Fruit fly (Drosophila melanogaster): ENCODE results near the gene CG15478.
A peak's percentile ranks its signal among the peaks of the same experiment; 100 is the strongest.

CG15478 gene

dm6 chrX:7686071-7686470 lies 31.7 kb downstream of the CG15478 start:
- no peak for TF ChIP-seq fd85E (GFP tag; optimal IDR thresholded peaks at IDR 0.05)
- TF ChIP-seq CG3919 (GFP tag; optimal IDR thresholded peaks at IDR 0.05): no peak
- no peak for TF ChIP-seq CG6276 (GFP tag; optimal IDR thresholded peaks at IDR 0.05)
- TF ChIP-seq Hr4 (GFP tag; optimal IDR thresholded peaks at IDR 0.05): no peak
- TF ChIP-seq svp (GFP tag): no peak

DNA sequence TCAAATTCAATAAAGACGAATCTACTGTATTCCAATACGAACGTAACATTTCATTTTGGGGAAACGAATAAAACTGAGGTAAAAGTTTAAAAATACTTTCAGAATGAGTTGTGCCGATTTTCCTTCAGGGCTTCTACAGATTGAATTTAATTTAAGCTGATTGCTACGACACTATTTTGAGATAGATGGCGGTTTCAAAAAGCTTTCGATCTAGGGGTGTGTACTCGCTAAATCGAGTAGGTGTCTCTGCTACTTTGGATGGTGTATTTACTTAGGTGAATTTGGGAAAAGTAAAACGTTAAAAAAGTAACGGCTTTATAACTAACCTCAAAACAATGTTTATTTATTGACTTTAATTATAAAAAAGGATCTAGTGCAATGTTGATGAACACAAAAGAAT lies 38.9 kb downstream of the CG15478 start:
- no peak for TF ChIP-seq lz (GFP tag; optimal IDR thresholded peaks at IDR 0.05)
- no peak for TF ChIP-seq CG34406 (GFP tag; optimal IDR thresholded peaks at IDR 0.05)
- no peak for TF ChIP-seq pdm3 (GFP tag; optimal IDR thresholded peaks at IDR 0.05)
- TF ChIP-seq Hr39 (GFP tag; optimal IDR thresholded peaks at IDR 0.05): no peak
- no peak for TF ChIP-seq CG9139 (GFP tag; optimal IDR thresholded peaks at IDR 0.05)
- TF ChIP-seq CG6792 (GFP tag; optimal IDR thresholded peaks at IDR 0.05): no peak
- no peak for TF ChIP-seq CG7368 (GFP tag; optimal IDR thresholded peaks at IDR 0.05)
- TF ChIP-seq fd85E (GFP tag; optimal IDR thresholded peaks at IDR 0.05): no peak
- TF ChIP-seq CG8119 (GFP tag; IDR thresholded peaks at IDR 0.05): no peak
- no peak for TF ChIP-seq CG10631 (GFP tag; optimal IDR thresholded peaks at IDR 0.05)
- no peak for TF ChIP-seq salr (GFP tag; optimal IDR thresholded peaks at IDR 0.05)
- TF ChIP-seq net (GFP tag; optimal IDR thresholded peaks at IDR 0.05): no peak
- no peak for TF ChIP-seq Hr4 (GFP tag; optimal IDR thresholded peaks at IDR 0.05)
- TF ChIP-seq acj6 (GFP tag; optimal IDR thresholded peaks at IDR 0.05): no peak
- TF ChIP-seq CG6854 (GFP tag; optimal IDR thresholded peaks at IDR 0.05): no peak

DNA sequence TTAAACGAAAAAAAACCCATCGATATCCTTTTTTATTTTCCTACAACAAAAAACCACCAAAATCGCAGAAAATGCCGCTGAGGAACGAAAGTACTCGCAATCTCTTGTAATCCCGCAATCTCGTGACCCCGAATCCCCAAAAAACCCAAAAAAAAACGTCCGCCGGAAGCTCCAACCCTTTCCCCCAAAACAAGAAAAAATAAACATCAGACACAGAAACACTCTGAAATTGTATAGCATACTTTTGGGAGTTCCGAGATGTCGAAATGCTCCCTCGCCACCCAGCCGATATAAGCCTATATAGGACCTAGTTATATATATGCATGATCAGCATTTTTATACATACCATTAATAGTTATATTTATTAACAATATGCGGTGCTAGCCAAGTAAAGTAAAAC lies 40.9 kb downstream of the CG15478 start:
- TF ChIP-seq achi (GFP tag; optimal IDR thresholded peaks at IDR 0.05) (no peak), Ets96B (tag; optimal IDR thresholded peaks at IDR 0.05) (no peak), Eip78C (GFP tag) (peak; percentile 18)

DNA sequence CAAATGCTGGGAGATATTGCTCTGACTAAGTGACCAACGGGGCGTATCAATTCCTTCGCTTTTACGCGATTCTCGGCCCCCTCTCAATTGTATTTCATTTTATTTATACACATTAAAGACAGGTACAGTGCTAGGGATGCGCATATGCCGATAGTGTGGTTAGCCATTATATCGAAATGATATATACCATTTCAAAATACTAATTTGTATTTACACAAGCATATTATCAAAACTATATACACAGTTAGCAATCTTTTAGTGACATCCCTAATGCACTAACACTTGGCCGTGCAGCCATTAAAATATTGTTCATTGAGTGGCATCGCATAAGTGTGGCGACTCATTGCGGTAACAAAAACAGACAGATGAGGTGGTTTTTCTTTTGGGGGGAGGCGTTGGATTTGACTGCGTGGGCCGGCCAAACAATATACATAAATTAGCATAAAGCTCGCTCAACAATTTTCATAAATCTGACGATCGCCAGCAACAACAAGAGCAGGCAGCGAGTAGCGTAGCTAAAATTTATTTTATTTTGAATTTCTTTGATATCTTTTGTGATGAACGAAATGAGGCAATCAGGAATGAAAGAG lies 51.0 kb downstream of the CG15478 start:
- TF ChIP-seq svp (GFP tag) (peak; percentile 25), CG34406 (GFP tag; optimal IDR thresholded peaks at IDR 0.05) (no peak)

dm6 chrX:7663910-7664309 lies 53.8 kb downstream of the CG15478 start:
- no peak for TF ChIP-seq cyc (GFP tag; optimal IDR thresholded peaks at IDR 0.05)
- TF ChIP-seq Met (GFP tag; optimal IDR thresholded peaks at IDR 0.05): no peak
- no peak for TF ChIP-seq CG32006 (GFP tag; optimal IDR thresholded peaks at IDR 0.05)
- TF ChIP-seq dac (GFP tag; optimal IDR thresholded peaks at IDR 0.05): no peak
- TF ChIP-seq acj6 (GFP tag; optimal IDR thresholded peaks at IDR 0.05): no peak
- no peak for TF ChIP-seq CG4318 (GFP tag; optimal IDR thresholded peaks at IDR 0.05)
- no peak for TF ChIP-seq dsx (GFP tag; optimal IDR thresholded peaks at IDR 0.05; ENCODE audit: poor library complexity, severe bottlenecking)
- no peak for TF ChIP-seq CG16779 (tag; optimal IDR thresholded peaks at IDR 0.05)
- no peak for TF ChIP-seq fd59A (GFP tag; optimal IDR thresholded peaks at IDR 0.05)
- no peak for TF ChIP-seq CG6276 (GFP tag; optimal IDR thresholded peaks at IDR 0.05)
- TF ChIP-seq net (GFP tag; optimal IDR thresholded peaks at IDR 0.05): no peak
- no peak for TF ChIP-seq CG6163 (GFP tag; IDR thresholded peaks at IDR 0.05)
- no peak for TF ChIP-seq CG15336 (GFP tag; IDR thresholded peaks at IDR 0.05)
- TF ChIP-seq Hr38 (GFP tag; optimal IDR thresholded peaks at IDR 0.05): no peak
- no peak for TF ChIP-seq CG11762 (GFP tag; optimal IDR thresholded peaks at IDR 0.05; ENCODE audit: insufficient read depth)
- no peak for TF ChIP-seq Smox (GFP tag; optimal IDR thresholded peaks at IDR 0.05)

All from whole organism, prepupa.